Worm (Caenorhabditis elegans) whole organism, early embryonic: ENCODE results near the gene bath-7.

Source experiments
- ets-7 ChIP-seq: sonication (generic microtip); optimal IDR thresholded peaks from 2 replicates; lab custom pipeline; 2016; ENCODE audit warnings: missing genotype, missing genetic modification characterization, missing compliant biosample characterization
- tbx-37 ChIP-seq: fragments of 200-800 bp; sonication (Bioruptor generic); conservative IDR thresholded peaks from 2 replicates; pipeline ENCODE4 v1.3.6; 2022; ENCODE audit warnings: missing genetic modification reagents, missing genetic modification characterization, missing compliant biosample characterization

ce11 chrII:1895278-1895677 is 25.6 kb downstream of the bath-7 start, which contains the start of gene C46F9.5:
- TF ChIP-seq ets-7 (no peak), tbx-37 (no peak)
